Worm (Caenorhabditis elegans): Measurements from ENCODE around the gene W07A12.8.

DNA sequence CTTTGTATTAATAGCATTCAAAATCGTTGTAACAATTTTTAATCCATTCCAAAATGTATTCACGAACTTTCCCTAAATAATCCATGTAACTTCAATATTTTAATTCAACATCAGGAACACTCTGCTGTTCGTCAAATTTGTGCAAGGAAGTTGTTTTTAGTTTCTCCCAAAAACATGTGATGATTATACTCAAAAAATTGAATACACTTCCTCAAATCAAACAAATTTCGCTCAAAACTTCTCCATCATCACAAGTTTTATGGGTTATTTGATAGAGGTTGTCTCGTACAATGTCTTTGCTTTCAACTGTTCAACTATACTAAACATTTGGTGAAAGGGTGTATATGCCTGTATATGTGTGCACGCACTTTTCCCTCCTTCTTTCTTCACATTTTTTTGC lies 40.6 kb downstream of the W07A12.8 start:
- no peak for TF ChIP-seq hlh-17 (GFP tag; optimal IDR thresholded peaks at IDR 0.05; ENCODE audit: borderline replicate concordance)
- TF ChIP-seq aly-2 (tag; optimal IDR thresholded peaks at IDR 0.05), result no peak
- TF ChIP-seq nhr-84 (tag; optimal IDR thresholded peaks at IDR 0.05), result no peak
- no peak for TF ChIP-seq lin-39 (tag; optimal IDR thresholded peaks at IDR 0.05)
- no peak for TF ChIP-seq fkh-10 (GFP tag; optimal IDR thresholded peaks at IDR 0.05)
- no peak for TF ChIP-seq nhr-28 (tag; optimal IDR thresholded peaks at IDR 0.05)
- TF ChIP-seq lsy-2 (tag; optimal IDR thresholded peaks at IDR 0.05), result no peak
- no peak for TF ChIP-seq tbx-2 (tag; optimal IDR thresholded peaks at IDR 0.05)
- no peak for TF ChIP-seq nhr-71 (tag; optimal IDR thresholded peaks at IDR 0.05)
- TF ChIP-seq nhr-11 (tag; optimal IDR thresholded peaks at IDR 0.05), result no peak
